Worm (Caenorhabditis elegans): ENCODE data around the gene dre-1.

- TF ChIP-seq ztf-23 (GFP tag; IDR thresholded peaks at IDR 0.05) (no peak), med-1 (GFP tag; optimal IDR thresholded peaks at IDR 0.05; ENCODE audit: insufficient read depth) (no peak), ztf-29 (GFP tag; IDR thresholded peaks at IDR 0.05) (no peak)
Observed at ce11 chrV:6516491-6517304, 29.6 kb downstream of the dre-1 start, which contains the start of gene mdh-1.

Measured in whole organism, midembryonic.